Fruit fly (Drosophila melanogaster): ENCODE data around the gene CG17349.

DNA sequence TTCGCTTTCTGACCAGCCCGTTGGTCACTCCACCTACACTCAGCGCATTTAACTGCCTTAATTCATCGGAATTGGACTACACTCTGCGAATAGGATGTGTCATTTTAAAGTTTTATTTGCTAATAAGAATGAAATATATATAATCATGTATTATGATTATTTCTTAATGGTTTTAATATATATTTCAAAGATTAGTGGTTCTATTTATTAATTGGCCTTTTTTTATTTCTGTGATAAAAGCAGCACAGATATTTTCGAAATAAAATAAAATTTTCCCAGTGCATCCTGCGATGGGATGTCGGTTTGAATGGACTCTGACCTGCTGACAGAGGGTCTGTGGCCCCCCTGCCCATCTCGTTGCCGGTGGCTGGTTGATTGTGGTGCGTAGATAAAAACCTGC, 3.6 kb downstream of the CG17349 start:
- TF ChIP-seq D1 (tag; optimal IDR thresholded peaks at IDR 0.05): no peak
- no peak for TF ChIP-seq CG4496 (GFP tag; IDR thresholded peaks at IDR 0.05)
- no peak for TF ChIP-seq CG9948 (tag; optimal IDR thresholded peaks at IDR 0.05)
- TF ChIP-seq Ets98B (GFP tag; IDR thresholded peaks at IDR 0.05): no peak
- TF ChIP-seq CG17806 (tag; optimal IDR thresholded peaks at IDR 0.05): no peak
- no peak for TF ChIP-seq CG10348 (GFP tag; IDR thresholded peaks at IDR 0.05)
- TF ChIP-seq CG34367 (tag; optimal IDR thresholded peaks at IDR 0.05): no peak
- no peak for TF ChIP-seq CG32121 (GFP tag; IDR thresholded peaks at IDR 0.05)
- TF ChIP-seq CG8301 (tag; optimal IDR thresholded peaks at IDR 0.05): no peak
- TF ChIP-seq CG14655 (GFP tag; optimal IDR thresholded peaks at IDR 0.05): no peak
- peak; percentile 27 for TF ChIP-seq CG8159 (tag; optimal IDR thresholded peaks at IDR 0.05)
- no peak for TF ChIP-seq EcR (GFP tag; optimal IDR thresholded peaks at IDR 0.05)
- no peak for TF ChIP-seq Snoo (tag; optimal IDR thresholded peaks at IDR 0.05)
- no peak for TF ChIP-seq rn (GFP tag; IDR thresholded peaks at IDR 0.05)
